Fruit fly (Drosophila melanogaster) whole organism, embryonic: ENCODE results near the gene sno.
A peak's percentile ranks its signal among the peaks of the same experiment; 100 is the strongest.

ENCODE experiments used
- Asciz ChIP-seq: fragments of 200-800 bp; sonication (Bioruptor generic); optimal IDR thresholded peaks from 2 replicates; lab custom pipeline; 2017; ENCODE audit warnings: missing biosample characterization, mild to moderate bottlenecking, missing genetic modification characterization, missing genetic modification reagents
- Bteb2 ChIP-seq: fragments of 200-800 bp; sonication (Bioruptor generic); optimal IDR thresholded peaks from 2 replicates; lab custom pipeline; 2016; ENCODE audit warnings: missing biosample characterization, missing genetic modification characterization
- CG10274 ChIP-seq: fragments of 200-800 bp; sonication (Bioruptor generic); optimal IDR thresholded peaks from 3 replicates; lab custom pipeline; 2017; ENCODE audit warnings: missing biosample characterization, mild to moderate bottlenecking, missing genetic modification characterization
- CG10321 ChIP-seq: fragments of 200-800 bp; sonication (Bioruptor generic); IDR thresholded peaks from 2 replicates; pipeline ENCODE4 v1.3.6; 2022; ENCODE audit warnings: missing biosample characterization, missing genetic modification characterization
- CG11093 ChIP-seq: fragments of 200-800 bp; sonication (Bioruptor generic); IDR thresholded peaks from 3 replicates; pipeline ENCODE4 v1.3.6; 2022; ENCODE audit warnings: missing biosample characterization, missing genetic modification characterization
- CG11504 ChIP-seq: fragments of 200-800 bp; sonication (Bioruptor generic); optimal IDR thresholded peaks from 3 replicates; lab custom pipeline; 2019; ENCODE audit warnings: missing biosample characterization, mild to moderate bottlenecking, missing genetic modification characterization, moderate library complexity
- CG1233 ChIP-seq: fragments of 200-800 bp; sonication (Bioruptor generic); optimal IDR thresholded peaks from 4 replicates; lab custom pipeline; 2018; ENCODE audit warnings: missing biosample characterization, mild to moderate bottlenecking, missing genetic modification characterization
- CG13123 ChIP-seq: fragments of 200-800 bp; sonication (Bioruptor generic); optimal IDR thresholded peaks from 2 replicates; lab custom pipeline; 2016; ENCODE audit warnings: missing biosample characterization, missing genetic modification characterization
- CG14050 ChIP-seq: fragments of 200-800 bp; sonication (Bioruptor generic); IDR thresholded peaks from 3 replicates; pipeline ENCODE4 v1.3.6; 2022; ENCODE audit warnings: missing biosample characterization, missing genetic modification characterization
- CG14441 ChIP-seq: fragments of 200-800 bp; sonication (Bioruptor generic); IDR thresholded peaks from 2 replicates; pipeline ENCODE4 v1.3.6; 2022; ENCODE audit warnings: missing biosample characterization, missing genetic modification characterization
- CG17612 ChIP-seq: fragments of 200-800 bp; sonication (Bioruptor generic); IDR thresholded peaks from 2 replicates; pipeline ENCODE4 v1.3.6; 2022; ENCODE audit warnings: missing biosample characterization, missing genetic modification characterization
- CG18619 ChIP-seq: fragments of 200-800 bp; sonication (Bioruptor generic); optimal IDR thresholded peaks from 3 replicates; lab custom pipeline; 2017; ENCODE audit warnings: missing biosample characterization, mild to moderate bottlenecking, missing genetic modification characterization
- CG2116 ChIP-seq: fragments of 200-800 bp; sonication (Bioruptor generic); optimal IDR thresholded peaks from 3 replicates; lab custom pipeline; 2018; ENCODE audit warnings: missing biosample characterization, mild to moderate bottlenecking, missing genetic modification characterization
- CG30431 ChIP-seq: fragments of 200-800 bp; sonication (Bioruptor generic); optimal IDR thresholded peaks from 2 replicates; lab custom pipeline; 2017; ENCODE audit warnings: missing biosample characterization, missing genetic modification characterization
- CG31365 ChIP-seq: fragments of 200-800 bp; sonication (Bioruptor generic); optimal IDR thresholded peaks from 2 replicates; lab custom pipeline; 2018; ENCODE audit warnings: missing biosample characterization, mild to moderate bottlenecking, missing genetic modification characterization
- CG31441 ChIP-seq: fragments of 200-800 bp; sonication (Bioruptor generic); IDR thresholded peaks from 2 replicates; pipeline ENCODE4 v1.3.6; 2022; ENCODE audit warnings: missing biosample characterization, missing genetic modification characterization
- CG32772 ChIP-seq: fragments of 200-800 bp; sonication (Bioruptor generic); IDR thresholded peaks from 2 replicates; pipeline ENCODE4 v1.3.6; 2022; ENCODE audit warnings: missing biosample characterization, missing genetic modification characterization
- CG3281 ChIP-seq: fragments of 200-800 bp; sonication (Bioruptor generic); optimal IDR thresholded peaks from 3 replicates; lab custom pipeline; 2017; ENCODE audit warnings: missing biosample characterization, mild to moderate bottlenecking, missing genetic modification characterization
- CG3407 ChIP-seq: fragments of 200-800 bp; sonication (Bioruptor generic); optimal IDR thresholded peaks from 2 replicates; lab custom pipeline; 2018; ENCODE audit warnings: missing biosample characterization, mild to moderate bottlenecking, missing genetic modification characterization
- CG34422 ChIP-seq: fragments of 200-800 bp; sonication (Bioruptor generic); IDR thresholded peaks from 3 replicates; pipeline ENCODE4 v1.3.6; 2022; ENCODE audit warnings: missing biosample characterization, missing genetic modification characterization
- CG3847 ChIP-seq: fragments of 200-800 bp; sonication (Bioruptor generic); IDR thresholded peaks from 2 replicates; pipeline ENCODE4 v1.3.6; 2022; ENCODE audit warnings: missing biosample characterization, missing genetic modification characterization
- CG6689 ChIP-seq: fragments of 200-800 bp; sonication (Bioruptor generic); IDR thresholded peaks from 2 replicates; pipeline ENCODE4 v1.3.6; 2022; ENCODE audit warnings: missing biosample characterization, missing genetic modification characterization
- CG7839 ChIP-seq: fragments of 200-800 bp; sonication (Bioruptor generic); optimal IDR thresholded peaks from 3 replicates; lab custom pipeline; 2018; ENCODE audit warnings: missing biosample characterization, mild to moderate bottlenecking, missing genetic modification characterization, moderate library complexity
- CG9609 ChIP-seq: fragments of 200-800 bp; sonication (Bioruptor generic); optimal IDR thresholded peaks from 3 replicates; lab custom pipeline; 2016; ENCODE audit warnings: missing biosample characterization, missing genetic modification characterization
- CTCF ChIP-seq: fragments of 200-800 bp; sonication (Bioruptor generic); optimal IDR thresholded peaks from 2 replicates; lab custom pipeline; 2017; ENCODE audit warnings: missing biosample characterization, mild to moderate bottlenecking, missing genetic modification characterization, moderate library complexity
- Dbx ChIP-seq: fragments of 200-800 bp; sonication (Bioruptor generic); IDR thresholded peaks from 3 replicates; pipeline ENCODE4 v1.3.6; 2022; ENCODE audit warnings: missing biosample characterization, missing genetic modification characterization
- Dek ChIP-seq: fragments of 200-800 bp; sonication (Bioruptor generic); optimal IDR thresholded peaks from 3 replicates; lab custom pipeline; 2019; ENCODE audit warnings: missing biosample characterization, mild to moderate bottlenecking, missing genetic modification characterization, moderate library complexity
- Dip3 ChIP-seq: fragments of 200-800 bp; sonication (Bioruptor generic); optimal IDR thresholded peaks from 3 replicates; lab custom pipeline; 2016; ENCODE audit warnings: missing biosample characterization, missing genetic modification characterization
- Dp ChIP-seq: fragments of 200-800 bp; sonication (Bioruptor generic); optimal IDR thresholded peaks from 2 replicates; lab custom pipeline; 2018; ENCODE audit warnings: missing biosample characterization, mild to moderate bottlenecking, missing genetic modification characterization, moderate library complexity
- Hr3 ChIP-seq: fragments of 200-800 bp; sonication (Bioruptor generic); optimal IDR thresholded peaks from 3 replicates; lab custom pipeline; 2016; ENCODE audit warnings: missing biosample characterization, missing genetic modification characterization
- Hr39 ChIP-seq: fragments of >200 bp; optimal IDR thresholded peaks from 2 replicates; lab custom pipeline; 2017
- Kr ChIP-seq: fragments of 200-800 bp; sonication (Bioruptor generic); optimal IDR thresholded peaks from 2 replicates; lab custom pipeline; 2017; ENCODE audit warnings: missing biosample characterization, mild to moderate bottlenecking, missing genetic modification characterization
- MTF-1 ChIP-seq: fragments of 200-800 bp; sonication (Bioruptor generic); optimal IDR thresholded peaks from 2 replicates; lab custom pipeline; 2018; ENCODE audit warnings: missing biosample characterization, mild to moderate bottlenecking, missing genetic modification characterization, borderline replicate concordance
- Rfx ChIP-seq: fragments of 200-800 bp; sonication (Bioruptor generic); IDR thresholded peaks from 2 replicates; pipeline ENCODE4 v1.3.6; 2022; ENCODE audit warnings: missing biosample characterization, missing genetic modification characterization
- Sry-δ ChIP-seq: fragments of 200-800 bp; sonication (Bioruptor generic); optimal IDR thresholded peaks from 2 replicates; lab custom pipeline; 2016; ENCODE audit warnings: missing biosample characterization, missing genetic modification characterization
- Tbp ChIP-seq: fragments of >200 bp; optimal IDR thresholded peaks from 2 replicates; lab custom pipeline; 2018; ENCODE audit warnings: missing biosample characterization, missing genetic modification characterization
- Usf ChIP-seq: fragments of 200-800 bp; sonication (Bioruptor generic); optimal IDR thresholded peaks from 2 replicates; lab custom pipeline; 2017; ENCODE audit warnings: missing genotype, missing biosample characterization, missing genetic modification characterization
- aop ChIP-seq: fragments of 200-800 bp; sonication (Bioruptor generic); IDR thresholded peaks from 2 replicates; pipeline ENCODE4 v1.3.6; 2022; ENCODE audit warnings: missing biosample characterization, missing genetic modification characterization
- chinmo ChIP-seq: fragments of 200-800 bp; sonication (Bioruptor generic); IDR thresholded peaks from 4 replicates; pipeline ENCODE4 v1.3.6; 2022; ENCODE audit warnings: missing biosample characterization, missing genetic modification characterization; ENCODE audit not compliant: partially characterized antibody
- chm ChIP-seq: fragments of 200-800 bp; sonication (Bioruptor generic); IDR thresholded peaks from 2 replicates; pipeline ENCODE4 v1.3.6; 2022; ENCODE audit warnings: missing biosample characterization, missing genetic modification characterization
- ci ChIP-seq: fragments of 200-800 bp; sonication (Bioruptor generic); IDR thresholded peaks from 3 replicates; pipeline ENCODE4 v1.3.6; 2022; ENCODE audit warnings: missing biosample characterization, missing genetic modification characterization
- dati ChIP-seq: fragments of 200-800 bp; sonication (Bioruptor generic); IDR thresholded peaks from 2 replicates; pipeline ENCODE4 v1.3.6; 2022; ENCODE audit warnings: missing biosample characterization, missing genetic modification characterization
- gt ChIP-seq: fragments of 200-800 bp; sonication (Bioruptor generic); IDR thresholded peaks from 2 replicates; pipeline ENCODE4 v1.3.6; 2022; ENCODE audit warnings: missing biosample characterization, missing genetic modification characterization
- ham ChIP-seq: fragments of 200-800 bp; sonication (Bioruptor generic); IDR thresholded peaks from 2 replicates; pipeline ENCODE4 v1.3.6; 2022; ENCODE audit warnings: missing biosample characterization, missing genetic modification characterization
- lola ChIP-seq, 3 experiments: fragments of >200 bp in 2 of 3; fragments of 200-800 bp in 1 of 3; sonication (Bioruptor generic) in 1 of 3; optimal IDR thresholded peaks; 2 replicates each; lab custom pipeline; 2017 to 2019; ENCODE audit warnings: missing biosample characterization in 3 of 3, missing genetic modification characterization in 3 of 3, mild to moderate bottlenecking in 1 of 3, moderate library complexity in 1 of 3
- nerfin-2 ChIP-seq: fragments of 200-800 bp; sonication (Bioruptor generic); IDR thresholded peaks from 2 replicates; pipeline ENCODE4 v1.3.6; 2022; ENCODE audit warnings: missing biosample characterization, missing genetic modification characterization; ENCODE audit not compliant: partially characterized antibody
- p53 ChIP-seq: fragments of 200-800 bp; sonication (Bioruptor generic); optimal IDR thresholded peaks from 2 replicates; lab custom pipeline; 2016; ENCODE audit warnings: missing biosample characterization, missing genetic modification characterization
- rib ChIP-seq: fragments of 200-800 bp; sonication (Bioruptor generic); IDR thresholded peaks from 2 replicates; pipeline ENCODE4 v1.3.6; 2022; ENCODE audit warnings: missing biosample characterization, missing genetic modification characterization
- seq ChIP-seq: fragments of 200-800 bp; sonication (Bioruptor generic); IDR thresholded peaks from 2 replicates; pipeline ENCODE4 v1.3.6; 2022; ENCODE audit warnings: missing biosample characterization, missing genetic modification characterization
- slp2 ChIP-seq: fragments of 200-800 bp; sonication (Bioruptor generic); optimal IDR thresholded peaks from 2 replicates; lab custom pipeline; 2016; ENCODE audit warnings: missing biosample characterization, missing genetic modification characterization
- sqz ChIP-seq: fragments of 200-800 bp; sonication (Bioruptor generic); optimal IDR thresholded peaks from 3 replicates; lab custom pipeline; 2018; ENCODE audit warnings: missing biosample characterization, mild to moderate bottlenecking, missing genetic modification characterization
- tio ChIP-seq: fragments of 200-800 bp; sonication (Bioruptor generic); optimal IDR thresholded peaks from 2 replicates; lab custom pipeline; 2017; ENCODE audit warnings: missing biosample characterization, missing genetic modification characterization, inconsistent platforms
- wek ChIP-seq: fragments of 200-800 bp; sonication (Bioruptor generic); optimal IDR thresholded peaks from 3 replicates; lab custom pipeline; 2018; ENCODE audit warnings: missing biosample characterization, mild to moderate bottlenecking, missing genetic modification characterization, moderate library complexity
- zen ChIP-seq: fragments of 200-800 bp; sonication (Bioruptor generic); optimal IDR thresholded peaks from 3 replicates; lab custom pipeline; 2018; ENCODE audit warnings: missing biosample characterization, mild to moderate bottlenecking, missing genetic modification characterization, moderate library complexity

Gene sno

DNA sequence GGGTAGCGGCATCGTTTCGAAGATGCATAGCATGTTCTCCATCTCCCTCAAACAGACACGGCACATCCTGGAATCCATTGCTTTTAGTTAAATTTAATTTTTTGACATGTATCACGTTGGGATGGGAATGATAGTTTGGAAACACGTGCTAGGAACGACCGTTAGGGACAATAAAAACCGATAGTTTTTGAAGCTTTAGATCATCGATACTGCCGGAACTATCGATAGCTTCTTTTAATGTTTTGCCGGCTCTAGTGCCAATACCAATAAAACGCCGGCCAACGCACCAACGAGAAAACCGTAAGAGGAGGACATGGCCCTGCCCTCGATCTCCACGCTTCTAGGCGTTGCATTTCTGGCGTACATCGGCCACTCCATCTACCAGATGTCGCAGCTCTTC, 56.7 kb downstream of the sno start, which contains the start of the genes CG4318 and CG4332 (continued):
- TF ChIP-seq Rfx (GFP tag; lab: Robert Waterston, UW) (peak; percentile 38; the same call in 1 of the 2 replicates), CG14441 (GFP tag; lab: Robert Waterston, UW) (no peak), p53 (GFP tag; lab: Kevin White, UChicago) (no peak), lola (GFP tag; optimal IDR thresholded peaks at IDR 0.05; lab: Kevin White, UChicago) (no peak), zen (no peak), Kr (GFP tag; lab: Kevin White, UChicago) (no peak), MTF-1 (GFP tag; lab: Kevin White, UChicago) (no peak), Dek (no peak), gt (no peak), aop (GFP tag; lab: Robert Waterston, UW) (no peak), CG34422 (peak; percentile 45; the same call in 1 of the 3 replicates), CG13123 (GFP tag; lab: Kevin White, UChicago) (no peak), sqz (GFP tag; lab: Kevin White, UChicago) (no peak), CG14050 (GFP tag; lab: Robert Waterston, UW) (no peak), nerfin-2 (GFP tag; lab: Robert Waterston, UW) (peak; percentile 72), Tbp (no peak), CG18619 (GFP tag; lab: Kevin White, UChicago) (no peak), Bteb2 (GFP tag; lab: Kevin White, UChicago) (no peak), Usf (GFP tag; lab: Kevin White, UChicago) (no peak), CG31365 (tag; lab: Kevin White, UChicago) (no peak), CG32772 (no peak), rib (no peak), chm (GFP tag; lab: Robert Waterston, UW) (no peak), CG3847 (GFP tag; lab: Robert Waterston, UW) (no peak), Dbx (GFP tag; lab: Robert Waterston, UW) (0 out of 3 replicates have a peak, but pooled peaks have one; percentile 7), Dp (GFP tag; lab: Kevin White, UChicago) (peak; percentile 22), Dip3 (GFP tag; lab: Kevin White, UChicago) (no peak), Asciz (GFP tag; lab: Kevin White, UChicago) (no peak), Sry-δ (GFP tag; lab: Kevin White, UChicago) (peak; percentile 92), seq (GFP tag; lab: Robert Waterston, UW) (no peak), CG6689 (GFP tag; lab: Robert Waterston, UW) (no peak), CG30431 (GFP tag; lab: Kevin White, UChicago) (no peak), CG11093 (GFP tag; lab: Robert Waterston, UW) (no peak), ci (no peak), dati (GFP tag; lab: Robert Waterston, UW) (no peak), CG1233 (GFP tag; lab: Kevin White, UChicago) (no peak), wek (GFP tag; lab: Kevin White, UChicago) (no peak), CG3407 (no peak), tio (GFP tag; lab: Kevin White, UChicago) (no peak), CG11504 (tag; lab: Kevin White, UChicago) (no peak), slp2 (GFP tag; lab: Kevin White, UChicago) (no peak), Hr39 (lab: Kevin White, UChicago) (no peak), CG7839 (tag; lab: Kevin White, UChicago) (no peak), CG17612 (GFP tag; lab: Robert Waterston, UW) (no peak), ham (no peak), chinmo (GFP tag; lab: Robert Waterston, UW) (peak; percentile 85; the same call in 1 of the 4 replicates), CG10321 (GFP tag; lab: Robert Waterston, UW) (no peak), CG9609 (no peak), CTCF (GFP tag; lab: Kevin White, UChicago) (no peak), CG2116 (GFP tag; lab: Kevin White, UChicago) (peak; percentile 41), Hr3 (GFP tag; lab: Kevin White, UChicago) (no peak), CG10274 (no peak), CG3281 (GFP tag; lab: Kevin White, UChicago) (no peak), CG31441 (no peak)
